Fruit fly (Drosophila melanogaster) whole organism: Measurements from ENCODE around the gene Adgf-C.

ENCODE experiments used
- CG8478 ChIP-seq: fragments of >200 bp; optimal IDR thresholded peaks from 2 replicates; lab custom pipeline; 2018; ENCODE audit warnings: inconsistent platforms
- Dll ChIP-seq: fragments of >200 bp; optimal IDR thresholded peaks from 2 replicates; lab custom pipeline; 2017
- pan ChIP-seq: fragments of >200 bp; optimal IDR thresholded peaks from 2 replicates; lab custom pipeline; 2017
- psq ChIP-seq: fragments of >200 bp; optimal IDR thresholded peaks from 2 replicates; lab custom pipeline; 2017

DNA sequence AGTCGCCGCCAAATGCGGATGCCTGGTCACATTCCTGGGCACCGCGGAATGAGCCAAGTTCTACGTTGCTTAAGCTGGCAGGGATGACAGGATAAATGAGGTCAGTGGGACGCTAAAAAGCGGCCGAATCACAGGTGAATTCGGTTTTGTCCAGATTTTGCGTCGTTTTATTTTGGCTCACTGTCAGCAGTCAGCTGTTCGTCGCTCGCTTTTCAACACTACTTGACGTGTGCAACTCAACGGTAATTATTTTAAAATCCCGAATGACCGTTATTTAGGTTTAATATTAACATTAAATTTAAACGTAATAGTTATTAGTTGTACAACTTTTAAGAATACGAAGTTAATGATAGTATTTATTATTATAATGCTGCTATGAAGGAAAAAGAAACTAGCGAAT lies 7.2 kb upstream of the Adgf-C start:
- TF ChIP-seq pan (lab: Kevin White, UChicago) (no peak), Dll (no peak), psq (lab: Kevin White, UChicago) (no peak), CG8478 (no peak)
